Worm (Caenorhabditis elegans) whole organism, mixed stage, embryonic: Measurements from ENCODE around the gene unc-53.

ENCODE experiments used
- ceh-83 ChIP-seq: fragments of 200-800 bp; sonication (Bioruptor generic); optimal IDR thresholded peaks from 2 replicates; lab custom pipeline; 2018; ENCODE audit warnings: mild to moderate bottlenecking, missing genetic modification characterization, missing compliant biosample characterization
- elt-1 ChIP-seq: sonication (generic microtip); optimal IDR thresholded peaks from 2 replicates; lab custom pipeline; 2017; ENCODE audit warnings: missing genetic modification characterization, mild to moderate bottlenecking, missing compliant biosample characterization, antibody characterized with exemption, moderate library complexity, borderline replicate concordance; ENCODE audit not compliant: insufficient read depth
- nhr-76 ChIP-seq: sonication (generic microtip); optimal IDR thresholded peaks from 2 replicates; lab custom pipeline; 2017; ENCODE audit warnings: missing biosample characterization, missing genetic modification characterization
- snpc-4 ChIP-seq: fragments of 150-350 bp; optimal IDR thresholded peaks from 2 replicates; lab custom pipeline; 2014; ENCODE audit warnings: missing biosample characterization, missing genetic modification characterization

- TF ChIP-seq snpc-4 (tag; lab: Kevin White, UChicago) = no peak
- TF ChIP-seq ceh-83 (GFP tag; lab: Kevin White, UChicago) = no peak
- TF ChIP-seq elt-1 = no peak
- no peak for TF ChIP-seq nhr-76
These were observed 63.7 kb downstream of the unc-53 start, which contains the start of gene F33A8.7 for ce11 chrII:11025566-11025965.
